Worm (Caenorhabditis elegans) whole organism, L4 larva: ENCODE results near the gene C47E8.4.

Experiments used
- F10B5.3 ChIP-seq: sonication (generic microtip); optimal IDR thresholded peaks from 2 replicates; lab custom pipeline; 2016; ENCODE audit warnings: mild to moderate bottlenecking, missing genetic modification characterization, missing compliant biosample characterization
- T26A8.4 ChIP-seq: fragments of 200-800 bp; sonication (Bioruptor generic); IDR thresholded peaks from 2 replicates; pipeline ENCODE4 v1.3.6; 2022; ENCODE audit warnings: missing genetic modification characterization, missing compliant biosample characterization
- Y48G9A.11 ChIP-seq: fragments of 200-800 bp; sonication (Bioruptor generic); IDR thresholded peaks from 2 replicates; pipeline ENCODE4 v1.3.6; 2022; ENCODE audit warnings: missing genetic modification reagents, missing genetic modification characterization, missing compliant biosample characterization
- Y75B8A.6 ChIP-seq: fragments of 200-800 bp; sonication (Bioruptor generic); IDR thresholded peaks from 2 replicates; pipeline ENCODE4 v1.3.6; 2022; ENCODE audit warnings: missing genetic modification reagents, missing genetic modification characterization, missing compliant biosample characterization
- ZK337.2 ChIP-seq: fragments of 200-800 bp; sonication (Bioruptor generic); IDR thresholded peaks from 2 replicates; pipeline ENCODE4 v1.3.6; 2022; ENCODE audit warnings: missing genetic modification reagents, missing genetic modification characterization, missing compliant biosample characterization
- aly-2 ChIP-seq: sonication (generic microtip); optimal IDR thresholded peaks from 2 replicates; lab custom pipeline; 2018; ENCODE audit warnings: missing biosample characterization, missing genetic modification characterization
- arid-1 ChIP-seq: fragments of 200-800 bp; sonication (Bioruptor generic); conservative IDR thresholded peaks from 2 replicates; pipeline ENCODE4 v1.3.6; 2022; ENCODE audit warnings: missing genetic modification reagents, missing genetic modification characterization, missing compliant biosample characterization
- ceh-32 ChIP-seq: sonication (generic microtip); optimal IDR thresholded peaks from 2 replicates; lab custom pipeline; 2016; ENCODE audit warnings: mild to moderate bottlenecking, missing genetic modification characterization, missing compliant biosample characterization; ENCODE audit not compliant: poor library complexity
- ceh-44 ChIP-seq: fragments of 200-800 bp; sonication (Bioruptor generic); IDR thresholded peaks from 2 replicates; pipeline ENCODE4 v1.3.6; 2022; ENCODE audit warnings: missing genetic modification reagents, missing genetic modification characterization, missing compliant biosample characterization
- ces-1 ChIP-seq: fragments of 150-350 bp; sonication (generic microtip); optimal IDR thresholded peaks from 4 replicates; lab custom pipeline; 2014; ENCODE audit warnings: missing biosample characterization, missing genetic modification reagents, missing genetic modification characterization
- ctbp-1 ChIP-seq: fragments of 200-800 bp; sonication (Bioruptor generic); IDR thresholded peaks from 2 replicates; pipeline ENCODE4 v1.3.6; 2022; ENCODE audit warnings: missing genetic modification reagents, missing genetic modification characterization, missing compliant biosample characterization
- daf-16 ChIP-seq, 3 experiments: sonication (generic microtip); optimal IDR thresholded peaks; 2 replicates each; lab custom pipeline; 2016 to 2017; ENCODE audit warnings: missing genetic modification characterization in 3 of 3, missing genetic modification reagents in 3 of 3, mild to moderate bottlenecking in 2 of 3, missing compliant biosample characterization in 2 of 3, missing biosample characterization in 1 of 3, moderate library complexity in 1 of 3
- dmd-9 ChIP-seq: fragments of 200-800 bp; sonication (Bioruptor generic); IDR thresholded peaks from 2 replicates; pipeline ENCODE4 v1.3.6; 2022; ENCODE audit warnings: missing genetic modification reagents, missing genetic modification characterization, missing compliant biosample characterization
- dpl-1 ChIP-seq: fragments of 150-350 bp; optimal IDR thresholded peaks from 2 replicates; lab custom pipeline; 2014; ENCODE audit warnings: missing biosample characterization, missing genetic modification reagents, missing genetic modification characterization
- duxl-1 ChIP-seq: sonication (generic microtip); optimal IDR thresholded peaks from 2 replicates; lab custom pipeline; 2016; ENCODE audit warnings: mild to moderate bottlenecking, missing genetic modification characterization, moderate library complexity, missing compliant biosample characterization; ENCODE audit not compliant: poor library complexity
- egl-43 ChIP-seq: fragments of 200-800 bp; sonication (Bioruptor generic); IDR thresholded peaks from 2 replicates; pipeline ENCODE4 v1.3.6; 2022; ENCODE audit warnings: missing genetic modification reagents, missing genetic modification characterization, missing compliant biosample characterization
- hif-1 ChIP-seq, 2 experiments: sonication (generic microtip); optimal IDR thresholded peaks; 2 replicates each; lab custom pipeline; 2016 to 2017; ENCODE audit warnings: missing compliant biosample characterization in 2 of 2, missing genetic modification characterization in 2 of 2, missing genetic modification reagents in 2 of 2, missing genotype in 2 of 2, mild to moderate bottlenecking in 1 of 2
- hlh-11 ChIP-seq: fragments of 200-800 bp; sonication (Bioruptor generic); optimal IDR thresholded peaks from 2 replicates; lab custom pipeline; 2018; ENCODE audit warnings: mild to moderate bottlenecking, missing genetic modification characterization, missing compliant biosample characterization
- lim-7 ChIP-seq: fragments of 200-800 bp; sonication (Bioruptor generic); IDR thresholded peaks from 2 replicates; pipeline ENCODE4 v1.3.6; 2022; ENCODE audit warnings: missing genetic modification characterization, missing compliant biosample characterization
- lin-29 ChIP-seq: fragments of 200-800 bp; sonication (Bioruptor generic); IDR thresholded peaks from 2 replicates; pipeline ENCODE4 v1.3.6; 2022; ENCODE audit warnings: missing genetic modification reagents, missing genetic modification characterization, missing compliant biosample characterization
- lin-38 ChIP-seq: fragments of 200-800 bp; sonication (Bioruptor generic); IDR thresholded peaks from 2 replicates; pipeline ENCODE4 v1.3.6; 2022; ENCODE audit warnings: missing genetic modification reagents, missing genetic modification characterization, missing compliant biosample characterization
- madf-9 ChIP-seq: fragments of 200-800 bp; sonication (Bioruptor generic); conservative IDR thresholded peaks from 2 replicates; pipeline ENCODE4 v1.3.6; 2022; ENCODE audit warnings: missing genetic modification reagents, missing genetic modification characterization, missing compliant biosample characterization
- mdl-1 ChIP-seq, 2 experiments: fragments of 150-350 bp in 1 of 2; sonication (generic microtip) in 1 of 2; optimal IDR thresholded peaks; 2 replicates each; lab custom pipeline; 2014 to 2017; ENCODE audit warnings: missing biosample characterization in 2 of 2, missing genetic modification characterization in 2 of 2
- mdt-29 ChIP-seq: fragments of 200-800 bp; sonication (Bioruptor generic); IDR thresholded peaks from 2 replicates; pipeline ENCODE4 v1.3.6; 2022; ENCODE audit warnings: missing genetic modification reagents, missing genetic modification characterization, missing compliant biosample characterization
- mep-1 ChIP-seq: fragments of 150-350 bp; sonication (generic microtip); optimal IDR thresholded peaks from 3 replicates; lab custom pipeline; 2014; ENCODE audit warnings: missing biosample characterization, missing genetic modification characterization
- mes-2 ChIP-seq: sonication (generic microtip); optimal IDR thresholded peaks from 2 replicates; lab custom pipeline; 2016; ENCODE audit warnings: missing genotype, mild to moderate bottlenecking, missing genetic modification characterization, missing compliant biosample characterization; ENCODE audit not compliant: poor library complexity, severe bottlenecking
- mxl-2 ChIP-seq: fragments of 200-800 bp; sonication (Bioruptor generic); conservative IDR thresholded peaks from 2 replicates; pipeline ENCODE4 v1.3.6; 2022; ENCODE audit warnings: missing genetic modification reagents, missing genetic modification characterization, missing compliant biosample characterization
- nhr-10 ChIP-seq: fragments of 150-350 bp; optimal IDR thresholded peaks from 2 replicates; lab custom pipeline; 2014; ENCODE audit warnings: missing biosample characterization, missing genetic modification characterization
- nhr-102 ChIP-seq: sonication (generic microtip); optimal IDR thresholded peaks from 2 replicates; lab custom pipeline; 2016; ENCODE audit warnings: mild to moderate bottlenecking, missing genetic modification characterization, moderate library complexity, missing compliant biosample characterization
- nhr-48 ChIP-seq: sonication (generic microtip); optimal IDR thresholded peaks from 2 replicates; lab custom pipeline; 2016; ENCODE audit warnings: mild to moderate bottlenecking, missing genetic modification characterization, missing compliant biosample characterization
- nhr-6 ChIP-seq: fragments of 150-350 bp; optimal IDR thresholded peaks from 2 replicates; lab custom pipeline; 2014; ENCODE audit warnings: missing biosample characterization, missing genetic modification characterization
- nhr-76 ChIP-seq: fragments of 150-350 bp; optimal IDR thresholded peaks from 2 replicates; lab custom pipeline; 2014; ENCODE audit warnings: missing biosample characterization, missing genetic modification characterization
- php-3 ChIP-seq: fragments of 200-800 bp; sonication (Bioruptor generic); IDR thresholded peaks from 2 replicates; pipeline ENCODE4 v1.3.6; 2022; ENCODE audit warnings: missing genetic modification reagents, missing genetic modification characterization, missing compliant biosample characterization
- pqm-1 ChIP-seq: sonication (generic microtip); optimal IDR thresholded peaks from 2 replicates; lab custom pipeline; 2017; ENCODE audit warnings: missing biosample characterization, missing genetic modification characterization
- set-16 ChIP-seq: fragments of 200-800 bp; sonication (Bioruptor generic); IDR thresholded peaks from 2 replicates; pipeline ENCODE4 v1.3.6; 2022; ENCODE audit warnings: missing genetic modification reagents, missing genetic modification characterization, missing compliant biosample characterization
- snpc-1.2 ChIP-seq: fragments of 200-800 bp; sonication (Bioruptor generic); IDR thresholded peaks from 2 replicates; pipeline ENCODE4 v1.3.6; 2022; ENCODE audit warnings: missing genetic modification reagents, missing genetic modification characterization, missing compliant biosample characterization
- snpc-4 ChIP-seq: fragments of 150-350 bp; optimal IDR thresholded peaks from 2 replicates; lab custom pipeline; 2014; ENCODE audit warnings: missing biosample characterization, missing genetic modification characterization
- spr-1 ChIP-seq: sonication (generic microtip); optimal IDR thresholded peaks from 2 replicates; lab custom pipeline; 2016; ENCODE audit warnings: mild to moderate bottlenecking, missing genetic modification characterization, missing compliant biosample characterization
- spr-3 ChIP-seq: fragments of 200-800 bp; sonication (Bioruptor generic); optimal IDR thresholded peaks from 2 replicates; lab custom pipeline; 2018; ENCODE audit warnings: mild to moderate bottlenecking, missing genetic modification characterization, missing compliant biosample characterization
- tag-97 ChIP-seq: fragments of 200-800 bp; sonication (Bioruptor generic); IDR thresholded peaks from 2 replicates; pipeline ENCODE4 v1.3.6; 2022; ENCODE audit warnings: missing genetic modification characterization, missing compliant biosample characterization
- tra-1 ChIP-seq: fragments of 200-800 bp; sonication (Bioruptor generic); IDR thresholded peaks from 2 replicates; pipeline ENCODE4 v1.3.6; 2022; ENCODE audit warnings: missing genetic modification reagents, missing genetic modification characterization, missing compliant biosample characterization
- unc-130 ChIP-seq: sonication (generic microtip); optimal IDR thresholded peaks from 2 replicates; lab custom pipeline; 2016; ENCODE audit warnings: missing genetic modification reagents, missing genetic modification characterization, missing compliant biosample characterization
- unc-39 ChIP-seq: sonication (generic microtip); optimal IDR thresholded peaks from 2 replicates; lab custom pipeline; 2017; ENCODE audit warnings: missing biosample characterization, missing genetic modification characterization
- vab-7 ChIP-seq: fragments of 200-800 bp; sonication (Bioruptor generic); IDR thresholded peaks from 2 replicates; pipeline ENCODE4 v1.3.6; 2022; ENCODE audit warnings: missing genetic modification reagents, missing genetic modification characterization, missing compliant biosample characterization
- zag-1 ChIP-seq: fragments of 150-350 bp; optimal IDR thresholded peaks from 2 replicates; lab custom pipeline; 2014; ENCODE audit warnings: missing biosample characterization, missing genetic modification characterization
- zfp-3 ChIP-seq: fragments of 200-800 bp; sonication (Bioruptor generic); conservative IDR thresholded peaks from 2 replicates; pipeline ENCODE4 v1.3.6; 2022; ENCODE audit warnings: missing genetic modification reagents, missing genetic modification characterization, missing compliant biosample characterization
- zip-11 ChIP-seq: fragments of 200-800 bp; sonication (Bioruptor generic); IDR thresholded peaks from 2 replicates; pipeline ENCODE4 v1.3.6; 2022; ENCODE audit warnings: missing genetic modification characterization, missing compliant biosample characterization
- zip-2 ChIP-seq: fragments of 150-350 bp; optimal IDR thresholded peaks from 2 replicates; lab custom pipeline; 2014; ENCODE audit warnings: missing biosample characterization, missing genetic modification characterization
- ztf-11 ChIP-seq: fragments of 150-350 bp; optimal IDR thresholded peaks from 2 replicates; lab custom pipeline; 2014; ENCODE audit warnings: missing biosample characterization, missing genetic modification characterization

C47E8.4 gene

ce11 chrV:14689060-14689750, 3.9 kb upstream of the C47E8.4 start, which contains the start of gene gasr-8:
gasr-8 (plus strand) TSS chrV:14689110.
- TF ChIP-seq set-16 (GFP tag; lab: Robert Waterston, UW) (peak; percentile 4; the same call in 1 of the 2 replicates), Y48G9A.11 (GFP tag; lab: Robert Waterston, UW) (peak; percentile 29; the same call in 1 of the 2 replicates), zag-1 (tag; lab: Kevin White, UChicago) (no peak), mxl-2 (GFP tag; lab: Robert Waterston, UW) (0 out of 2 replicates have a peak, but pooled peaks have one; percentile 3), dmd-9 (GFP tag; lab: Robert Waterston, UW) (no peak), nhr-10 (no peak), arid-1 (0 out of 2 replicates have a peak, but pooled peaks have one; percentile 42), ztf-11 (tag; lab: Kevin White, UChicago) (no peak), lin-29 (GFP tag; lab: Robert Waterston, UW) (0 out of 2 replicates have a peak, but pooled peaks have one; percentile 10), tra-1 (GFP tag; lab: Robert Waterston, UW) (no peak), vab-7 (peak; percentile 51; the same call in 1 of the 2 replicates), snpc-1.2 (GFP tag; lab: Robert Waterston, UW) (no peak), nhr-48 (tag; lab: Kevin White, UChicago) (no peak), aly-2 (tag; lab: Kevin White, UChicago) (no peak), hlh-11 (peak; percentile 1), nhr-102 (tag; lab: Kevin White, UChicago) (peak; percentile 3), lin-38 (peak; percentile 58), tag-97 (no peak), Y75B8A.6 (GFP tag; lab: Robert Waterston, UW) (no peak), daf-16 (GFP tag; optimal IDR thresholded peaks at IDR 0.05; lab: Kevin White, UChicago) (no peak), daf-16 (tag; optimal IDR thresholded peaks at IDR 0.05; lab: Kevin White, UChicago) (peak; percentile 38), ceh-44 (GFP tag; lab: Robert Waterston, UW) (0 out of 2 replicates have a peak, but pooled peaks have one; percentile 42), hif-1 (tag; optimal IDR thresholded peaks at IDR 0.05; lab: Kevin White, UChicago) (no peak), T26A8.4 (GFP tag; lab: Robert Waterston, UW) (no peak), zfp-3 (GFP tag; lab: Robert Waterston, UW) (0 out of 2 replicates have a peak, but pooled peaks have one; percentile 52), mep-1 (tag; lab: Kevin White, UChicago) (no peak), php-3 (GFP tag; lab: Robert Waterston, UW) (no peak), F10B5.3 (tag; lab: Kevin White, UChicago) (no peak), snpc-4 (tag; lab: Kevin White, UChicago) (no peak), mdt-29 (GFP tag; lab: Robert Waterston, UW) (no peak), zip-11 (GFP tag; lab: Robert Waterston, UW) (no peak), ces-1 (GFP tag; lab: Kevin White, UChicago) (no peak), ceh-32 (tag; lab: Kevin White, UChicago) (no peak), mes-2 (tag; lab: Kevin White, UChicago) (peak; percentile 68), ctbp-1 (GFP tag; lab: Robert Waterston, UW) (no peak), nhr-6 (peak; percentile 21), egl-43 (GFP tag; lab: Robert Waterston, UW) (peak; percentile 71), spr-1 (tag; lab: Kevin White, UChicago) (no peak), spr-3 (no peak), ZK337.2 (no peak), madf-9 (GFP tag; lab: Robert Waterston, UW) (0 out of 2 replicates have a peak, but pooled peaks have one; percentile 22), duxl-1 (tag; lab: Kevin White, UChicago) (no peak), pqm-1 (no peak), zip-2 (tag; lab: Kevin White, UChicago) (no peak), nhr-76 (tag; lab: Kevin White, UChicago) (no peak), unc-130 (GFP tag; lab: Kevin White, UChicago) (peak; percentile 20), lim-7 (peak; percentile 62; the same call in 1 of the 2 replicates), mdl-1 (tag; optimal IDR thresholded peaks at IDR 0.05; lab: Kevin White, UChicago) (no peak), unc-39 (tag; lab: Kevin White, UChicago) (no peak), dpl-1 (GFP tag; lab: Kevin White, UChicago) (no peak)
